Worm (Caenorhabditis elegans): ENCODE measurements around the gene B0252.8.

Gene B0252.8

DNA sequence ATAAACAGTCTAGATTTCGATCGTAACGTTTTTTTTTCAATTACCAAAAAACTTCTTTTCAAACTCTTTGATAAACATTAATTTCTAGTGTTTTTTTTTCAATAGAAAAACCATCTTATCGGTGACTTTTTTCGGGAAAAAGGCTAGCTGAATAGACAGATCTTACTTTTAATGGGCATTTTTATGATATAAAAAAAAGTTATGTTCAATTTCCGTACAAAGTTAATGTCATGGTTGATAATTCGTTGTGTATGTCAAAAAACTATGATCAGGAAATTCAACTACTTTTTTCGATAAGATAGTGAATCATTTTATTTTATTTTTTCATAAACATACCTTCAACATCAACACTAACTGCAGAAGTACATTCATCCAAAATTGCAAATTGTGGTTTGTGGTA lies 31.4 kb upstream of the B0252.8 start:
- TF ChIP-seq tbx-7 (tag; optimal IDR thresholded peaks at IDR 0.05), result no peak
- TF ChIP-seq unc-86 (tag; optimal IDR thresholded peaks at IDR 0.05), result no peak
- TF ChIP-seq pha-4 (tag; optimal IDR thresholded peaks at IDR 0.05), result no peak
- TF ChIP-seq ceh-30 (tag; optimal IDR thresholded peaks at IDR 0.05), result no peak
- TF ChIP-seq elt-2 (tag; optimal IDR thresholded peaks at IDR 0.05), result no peak
- TF ChIP-seq Y22D7AL.16 (tag; optimal IDR thresholded peaks at IDR 0.05), result no peak
- TF ChIP-seq nfya-1 (tag; optimal IDR thresholded peaks at IDR 0.05), result no peak

DNA sequence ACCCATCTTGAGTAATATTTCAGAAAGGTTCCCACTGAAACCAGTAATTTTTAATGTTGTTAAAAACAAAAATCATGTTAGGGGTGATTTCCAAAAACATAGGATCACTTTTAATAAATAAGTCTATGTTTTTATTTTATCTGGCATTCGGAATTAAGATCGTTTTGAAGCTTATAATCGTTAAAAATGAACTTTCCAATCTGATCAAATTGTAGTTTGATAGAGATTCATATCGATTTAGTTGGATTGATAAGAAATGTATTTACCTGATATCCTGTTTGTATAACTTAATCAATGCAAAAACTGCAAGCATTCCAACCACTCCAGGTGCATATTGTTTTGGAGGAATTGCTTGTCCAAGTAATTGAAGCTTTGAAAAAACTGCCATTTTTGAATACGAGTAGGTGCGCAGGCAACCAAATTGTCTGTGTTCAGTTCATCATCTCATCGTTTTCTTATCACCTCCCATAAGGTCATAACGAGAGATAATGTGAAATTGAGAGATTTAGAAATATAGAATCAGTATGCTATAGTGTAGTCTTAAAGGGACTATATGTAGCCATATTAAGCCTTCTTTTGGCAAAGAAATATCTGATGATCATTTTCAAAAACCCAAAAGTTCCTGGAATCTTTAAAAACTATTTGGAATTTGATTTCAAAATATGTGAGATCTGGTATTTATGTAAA lies 28.5 kb upstream of the B0252.8 start, which contains the start of gene pmp-2:
pmp-2 (minus strand) TSS at position 487 of the 687 bp plus-strand sequence.
- TF ChIP-seq elt-2 (tag; optimal IDR thresholded peaks at IDR 0.05), result peak; percentile 42
- no peak for TF ChIP-seq ceh-24 (tag; optimal IDR thresholded peaks at IDR 0.05)
- no peak for TF ChIP-seq unc-86 (tag; optimal IDR thresholded peaks at IDR 0.05)

DNA sequence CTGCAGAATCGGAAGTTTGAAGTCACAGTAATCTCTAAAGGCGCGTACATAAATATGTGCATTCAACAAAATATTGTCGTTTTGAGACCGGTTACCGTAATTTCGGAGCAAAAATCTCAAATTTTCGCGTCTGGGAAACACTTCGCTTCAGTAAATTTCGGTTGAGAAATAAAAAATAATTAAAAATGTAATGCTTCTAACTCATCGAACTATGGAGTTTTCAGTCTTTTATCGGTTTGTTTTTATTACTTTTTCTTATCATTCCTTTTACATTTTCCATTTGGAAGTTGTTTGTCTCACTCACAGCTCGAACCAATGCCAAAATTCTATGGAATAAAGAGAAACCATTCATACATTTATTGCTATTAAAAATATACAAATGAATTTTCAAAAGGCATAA lies 27.8 kb upstream of the B0252.8 start:
- TF ChIP-seq ceh-31 (tag; optimal IDR thresholded peaks at IDR 0.05) (no peak), ceh-22 (tag; optimal IDR thresholded peaks at IDR 0.05) (no peak), hlh-30 (tag; optimal IDR thresholded peaks at IDR 0.05; ENCODE audit: insufficient read depth) (no peak), hlh-15 (tag; optimal IDR thresholded peaks at IDR 0.05) (no peak), C38D4.7 (GFP tag; optimal IDR thresholded peaks at IDR 0.05) (no peak), dve-1 (tag; optimal IDR thresholded peaks at IDR 0.05) (no peak), hlh-8 (tag; optimal IDR thresholded peaks at IDR 0.05) (no peak), ceh-34 (tag; optimal IDR thresholded peaks at IDR 0.05) (no peak), ztf-16 (tag; optimal IDR thresholded peaks at IDR 0.05) (no peak), unc-55 (GFP tag; optimal IDR thresholded peaks at IDR 0.05) (no peak)

DNA sequence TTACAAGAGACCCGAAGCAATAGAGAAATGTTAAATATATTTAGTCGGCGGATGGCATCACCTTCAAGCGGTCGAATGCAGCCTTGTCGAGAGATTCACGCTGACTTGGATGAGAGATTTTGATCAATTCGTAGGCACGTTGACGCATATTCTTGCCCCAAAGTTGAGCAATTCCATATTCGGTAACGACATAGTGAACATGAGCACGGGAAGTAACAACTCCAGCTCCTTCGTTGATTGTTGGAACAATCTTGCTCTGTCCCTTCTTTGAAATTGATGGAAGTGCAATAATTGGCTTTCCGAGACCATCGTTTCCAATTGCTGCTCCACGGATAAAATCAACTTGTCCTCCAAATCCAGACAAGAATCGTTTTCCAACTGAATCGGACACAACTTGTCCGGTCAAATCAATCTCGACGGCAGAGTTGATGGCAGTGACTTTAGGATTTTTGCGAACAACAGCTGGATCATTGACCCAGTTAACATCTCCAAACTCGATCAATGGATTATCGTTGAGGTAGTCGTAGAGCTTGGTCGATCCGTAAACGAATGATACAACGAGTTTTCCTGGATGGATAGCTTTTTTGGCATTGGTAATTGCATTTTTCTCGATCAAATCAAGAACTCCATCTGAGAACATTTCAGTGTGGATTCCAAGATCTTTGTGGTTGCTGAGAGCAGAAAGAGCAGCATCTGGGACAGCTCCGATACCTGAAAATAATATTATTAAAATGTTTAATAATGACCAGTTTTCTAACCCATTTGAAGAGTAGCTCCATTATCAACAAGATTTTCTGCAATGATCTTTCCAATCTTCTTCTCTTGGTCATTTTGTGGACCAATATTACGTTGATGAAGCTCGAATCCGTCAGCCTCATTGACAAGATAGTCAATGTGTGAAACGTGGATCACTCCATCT lies 27.0 kb upstream of the B0252.8 start:
- TF ChIP-seq ceh-22 (tag; optimal IDR thresholded peaks at IDR 0.05) (no peak), pqm-1 (tag; optimal IDR thresholded peaks at IDR 0.05) (no peak), hlh-15 (tag; optimal IDR thresholded peaks at IDR 0.05) (no peak), pag-3 (tag; optimal IDR thresholded peaks at IDR 0.05; ENCODE audit: borderline replicate concordance) (no peak), npax-4 (tag; optimal IDR thresholded peaks at IDR 0.05) (no peak), hlh-13 (GFP tag; optimal IDR thresholded peaks at IDR 0.05) (no peak), eyg-1 (tag; optimal IDR thresholded peaks at IDR 0.05) (no peak), K02D7.2 (tag; optimal IDR thresholded peaks at IDR 0.05) (no peak), mec-3 (tag; optimal IDR thresholded peaks at IDR 0.05; ENCODE audit: borderline replicate concordance) (no peak), fkh-10 (GFP tag; optimal IDR thresholded peaks at IDR 0.05) (no peak), hlh-6 (tag; optimal IDR thresholded peaks at IDR 0.05) (no peak), tbx-2 (tag; optimal IDR thresholded peaks at IDR 0.05) (no peak), ztf-16 (tag; optimal IDR thresholded peaks at IDR 0.05) (no peak), unc-3 (GFP tag; conservative IDR thresholded peaks at IDR 0.05) (no peak), unc-3 (tag; optimal IDR thresholded peaks at IDR 0.05) (no peak), unc-55 (GFP tag; optimal IDR thresholded peaks at IDR 0.05) (no peak), hlh-8 (tag; optimal IDR thresholded peaks at IDR 0.05) (no peak), ceh-45 (GFP tag; IDR thresholded peaks at IDR 0.05) (no peak), ref-2 (tag; optimal IDR thresholded peaks at IDR 0.05) (no peak), Y22D7AL.16 (tag; optimal IDR thresholded peaks at IDR 0.05) (no peak), madf-2 (tag; optimal IDR thresholded peaks at IDR 0.05) (no peak)
